In genomic region chrX:12179090-12179488, ce11 we compare ENCODE assay signal across 1 worm cellular context.
TF ChIP-seq lines count a peak whose summit lies in the region.

No protein-coding gene starts in this region.

TF ChIP-seq in whole organism, L1 larva, 84 proteins besides CTCF, POLR2A, EP300 and RAD21 (continued from another document):
- TF ChIP-seq nhr-20 (tag; optimal IDR thresholded peaks at IDR 0.05; lab: Kevin White, UChicago) = peak; percentile 55
- peak; percentile 34 for TF ChIP-seq nhr-71 (tag; optimal IDR thresholded peaks at IDR 0.05; lab: Kevin White, UChicago)
- TF ChIP-seq nhr-19 (GFP tag; conservative IDR thresholded peaks at IDR 0.05; lab: Robert Waterston, UW) = peak; percentile 19; the same call in 1 of the 2 replicates
- no peak for TF ChIP-seq dpl-1 (GFP tag; optimal IDR thresholded peaks at IDR 0.05; lab: Kevin White, UChicago)
- TF ChIP-seq mep-1 (tag; optimal IDR thresholded peaks at IDR 0.05; lab: Kevin White, UChicago) = no peak
- peak in 1 of 2 experiments; percentile 26 for TF ChIP-seq egl-27 (tag; optimal IDR thresholded peaks at IDR 0.05; lab: Kevin White, UChicago)
- TF ChIP-seq lin-14 (GFP tag; optimal IDR thresholded peaks at IDR 0.05; lab: Kevin White, UChicago) = peak; percentile 60
- peak; percentile 20 for TF ChIP-seq snu-23 (GFP tag; optimal IDR thresholded peaks at IDR 0.05; lab: Kevin White, UChicago)
- no peak for TF ChIP-seq lin-13 (GFP tag; optimal IDR thresholded peaks at IDR 0.05; lab: Kevin White, UChicago)
- peak; percentile 54 for TF ChIP-seq grh-1 (GFP tag; IDR thresholded peaks at IDR 0.05; lab: Robert Waterston, UW)
